Fruit fly (Drosophila melanogaster) whole organism, embryonic: ENCODE results near the gene CG9117.

Experiments used
- Awh ChIP-seq: fragments of 200-800 bp; sonication (Bioruptor generic); IDR thresholded peaks from 2 replicates; pipeline ENCODE4, ENCODE4 v1.3.6; 2022; ENCODE audit warnings: missing biosample characterization, missing genetic modification characterization
- Bgb ChIP-seq: fragments of 200-800 bp; sonication (Bioruptor generic); IDR thresholded peaks from 2 replicates; pipeline ENCODE4 v1.3.6; 2022; ENCODE audit warnings: missing biosample characterization, missing genetic modification characterization; ENCODE audit not compliant: partially characterized antibody
- CG10979 ChIP-seq: fragments of 200-800 bp; sonication (Bioruptor generic); optimal IDR thresholded peaks from 2 replicates; lab custom pipeline; 2018; ENCODE audit warnings: missing biosample characterization, mild to moderate bottlenecking, missing genetic modification characterization, moderate library complexity
- CG11696 ChIP-seq: fragments of 200-800 bp; sonication (Bioruptor generic); IDR thresholded peaks from 2 replicates; pipeline ENCODE4 v1.3.6; 2022; ENCODE audit warnings: missing biosample characterization, missing genetic modification characterization
- CG12391 ChIP-seq: fragments of 200-800 bp; sonication (Bioruptor generic); optimal IDR thresholded peaks from 3 replicates; lab custom pipeline; 2018; ENCODE audit warnings: missing biosample characterization, mild to moderate bottlenecking, missing genetic modification characterization, moderate library complexity
- CG13287 ChIP-seq: fragments of 200-800 bp; sonication (Bioruptor generic); IDR thresholded peaks from 2 replicates; pipeline ENCODE4 v1.3.6; 2022; ENCODE audit warnings: missing biosample characterization, missing genetic modification characterization; ENCODE audit not compliant: partially characterized antibody
- CG14014 ChIP-seq: fragments of 200-800 bp; sonication (Bioruptor generic); IDR thresholded peaks from 2 replicates; pipeline ENCODE4 v1.3.6; 2022; ENCODE audit warnings: missing biosample characterization, missing genetic modification characterization
- CG14710 ChIP-seq: fragments of 200-800 bp; sonication (Bioruptor generic); optimal IDR thresholded peaks from 3 replicates; lab custom pipeline; 2019; ENCODE audit warnings: missing biosample characterization, mild to moderate bottlenecking, missing genetic modification characterization, moderate library complexity
- CG15011 ChIP-seq: fragments of 200-800 bp; sonication (Bioruptor generic); optimal IDR thresholded peaks from 3 replicates; lab custom pipeline; 2018; ENCODE audit warnings: missing biosample characterization, mild to moderate bottlenecking, missing genetic modification characterization
- CG16813 ChIP-seq: fragments of 200-800 bp; sonication (Bioruptor generic); IDR thresholded peaks from 3 replicates; pipeline ENCODE4 v1.3.6; 2022; ENCODE audit warnings: missing biosample characterization, missing genetic modification characterization; ENCODE audit not compliant: partially characterized antibody
- CG17361 ChIP-seq: fragments of 200-800 bp; sonication (Bioruptor generic); IDR thresholded peaks from 3 replicates; pipeline ENCODE4 v1.3.6; 2022; ENCODE audit warnings: missing biosample characterization, missing genetic modification characterization
- CG2116 ChIP-seq: fragments of 200-800 bp; sonication (Bioruptor generic); optimal IDR thresholded peaks from 3 replicates; lab custom pipeline; 2018; ENCODE audit warnings: missing biosample characterization, mild to moderate bottlenecking, missing genetic modification characterization
- CG2129 ChIP-seq: fragments of 200-800 bp; sonication (Bioruptor generic); IDR thresholded peaks from 2 replicates; pipeline ENCODE4 v1.3.6; 2022; ENCODE audit warnings: missing biosample characterization, missing genetic modification characterization; ENCODE audit not compliant: partially characterized antibody
- CG3065 ChIP-seq: fragments of 200-800 bp; sonication (Bioruptor generic); optimal IDR thresholded peaks from 2 replicates; lab custom pipeline; 2016; ENCODE audit warnings: missing biosample characterization, missing genetic modification characterization
- CG3995 ChIP-seq: fragments of 200-800 bp; sonication (Bioruptor generic); optimal IDR thresholded peaks from 3 replicates; lab custom pipeline; 2016; ENCODE audit warnings: missing biosample characterization, missing genetic modification characterization
- CG5953 ChIP-seq: fragments of 200-800 bp; sonication (Bioruptor generic); IDR thresholded peaks from 2 replicates; pipeline ENCODE4 v1.3.6; 2022; ENCODE audit warnings: missing biosample characterization, missing genetic modification characterization
- CG6689 ChIP-seq: fragments of 200-800 bp; sonication (Bioruptor generic); IDR thresholded peaks from 2 replicates; pipeline ENCODE4 v1.3.6; 2022; ENCODE audit warnings: missing biosample characterization, missing genetic modification characterization
- CG6854 ChIP-seq: fragments of 200-800 bp; sonication (Bioruptor generic); optimal IDR thresholded peaks from 3 replicates; lab custom pipeline; 2017; ENCODE audit warnings: missing biosample characterization, mild to moderate bottlenecking, missing genetic modification characterization
- CG7963 ChIP-seq: fragments of 200-800 bp; sonication (Bioruptor generic); IDR thresholded peaks from 3 replicates; pipeline ENCODE4 v1.3.6; 2022; ENCODE audit warnings: missing biosample characterization, missing genetic modification characterization; ENCODE audit not compliant: partially characterized antibody
- CG8089 ChIP-seq: fragments of 200-800 bp; sonication (Bioruptor generic); optimal IDR thresholded peaks from 3 replicates; lab custom pipeline; 2016; ENCODE audit warnings: missing biosample characterization, missing genetic modification characterization
- CG9797 ChIP-seq: fragments of 200-800 bp; sonication (Bioruptor generic); optimal IDR thresholded peaks from 3 replicates; lab custom pipeline; 2018; ENCODE audit warnings: missing biosample characterization, mild to moderate bottlenecking, missing genetic modification characterization
- Doc3 ChIP-seq: fragments of 200-800 bp; sonication (Bioruptor generic); IDR thresholded peaks from 3 replicates; pipeline ENCODE4 v1.3.6; 2022; ENCODE audit warnings: missing biosample characterization, missing genetic modification characterization; ENCODE audit not compliant: partially characterized antibody
- HHEX ChIP-seq: fragments of 200-800 bp; sonication (Bioruptor generic); optimal IDR thresholded peaks from 3 replicates; lab custom pipeline; 2017; ENCODE audit warnings: missing biosample characterization, mild to moderate bottlenecking, missing genetic modification characterization, missing genetic modification reagents
- MBD-R2 ChIP-seq: fragments of 200-800 bp; sonication (Bioruptor generic); IDR thresholded peaks from 2 replicates; pipeline ENCODE4 v1.3.6; 2022; ENCODE audit warnings: missing biosample characterization, missing genetic modification characterization
- Mrtf ChIP-seq: fragments of 200-800 bp; sonication (Bioruptor generic); IDR thresholded peaks from 3 replicates; pipeline ENCODE4 v1.3.6; 2022; ENCODE audit warnings: missing biosample characterization, missing genetic modification characterization
- Myb ChIP-seq: fragments of 200-800 bp; sonication (Bioruptor generic); optimal IDR thresholded peaks from 2 replicates; lab custom pipeline; 2016; ENCODE audit warnings: missing biosample characterization, missing genetic modification characterization
- PHDP ChIP-seq: fragments of 200-800 bp; sonication (Bioruptor generic); optimal IDR thresholded peaks from 3 replicates; lab custom pipeline; 2018; ENCODE audit warnings: missing biosample characterization, mild to moderate bottlenecking, missing genetic modification characterization, moderate library complexity
- Sry-δ ChIP-seq: fragments of 200-800 bp; sonication (Bioruptor generic); optimal IDR thresholded peaks from 2 replicates; lab custom pipeline; 2016; ENCODE audit warnings: missing biosample characterization, missing genetic modification characterization
- bcd ChIP-seq: fragments of 200-800 bp; sonication (Bioruptor generic); optimal IDR thresholded peaks from 2 replicates; lab custom pipeline; 2017; ENCODE audit warnings: missing biosample characterization, mild to moderate bottlenecking, missing genetic modification characterization
- br ChIP-seq: fragments of >200 bp; optimal IDR thresholded peaks from 2 replicates; lab custom pipeline; 2017
- btn ChIP-seq: fragments of 200-800 bp; sonication (Bioruptor generic); optimal IDR thresholded peaks from 2 replicates; lab custom pipeline; 2016; ENCODE audit warnings: missing biosample characterization, missing genetic modification characterization
- cas ChIP-seq: fragments of 200-800 bp; sonication (Bioruptor generic); IDR thresholded peaks from 2 replicates; pipeline ENCODE4 v1.3.6; 2022; ENCODE audit warnings: missing biosample characterization, missing genetic modification characterization
- chinmo ChIP-seq: fragments of 200-800 bp; sonication (Bioruptor generic); IDR thresholded peaks from 4 replicates; pipeline ENCODE4 v1.3.6; 2022; ENCODE audit warnings: missing biosample characterization, missing genetic modification characterization; ENCODE audit not compliant: partially characterized antibody
- dm ChIP-seq: fragments of 200-800 bp; sonication (Bioruptor generic); optimal IDR thresholded peaks from 3 replicates; lab custom pipeline; 2016; ENCODE audit warnings: missing biosample characterization, missing genetic modification characterization
- dysf ChIP-seq: fragments of 200-800 bp; sonication (Bioruptor generic); IDR thresholded peaks from 3 replicates; pipeline ENCODE4 v1.3.6; 2022; ENCODE audit warnings: missing biosample characterization, missing genetic modification characterization
- fd96Cb ChIP-seq: fragments of 200-800 bp; sonication (Bioruptor generic); optimal IDR thresholded peaks from 2 replicates; lab custom pipeline; 2018; ENCODE audit warnings: missing biosample characterization, mild to moderate bottlenecking, missing genetic modification characterization, moderate library complexity
- h ChIP-seq: fragments of >200 bp; optimal IDR thresholded peaks from 2 replicates; lab custom pipeline; 2017
- hbn ChIP-seq: fragments of 200-800 bp; sonication (Bioruptor generic); IDR thresholded peaks from 2 replicates; pipeline ENCODE4 v1.3.6; 2022; ENCODE audit warnings: missing biosample characterization, missing genetic modification characterization; ENCODE audit not compliant: partially characterized antibody
- her ChIP-seq: fragments of 200-800 bp; sonication (Bioruptor generic); optimal IDR thresholded peaks from 2 replicates; lab custom pipeline; 2016; ENCODE audit warnings: missing biosample characterization, missing genetic modification characterization
- nerfin-2 ChIP-seq: fragments of 200-800 bp; sonication (Bioruptor generic); IDR thresholded peaks from 2 replicates; pipeline ENCODE4 v1.3.6; 2022; ENCODE audit warnings: missing biosample characterization, missing genetic modification characterization; ENCODE audit not compliant: partially characterized antibody
- nmo ChIP-seq: fragments of 200-800 bp; sonication (Bioruptor generic); optimal IDR thresholded peaks from 2 replicates; lab custom pipeline; 2018; ENCODE audit warnings: missing biosample characterization, mild to moderate bottlenecking, missing genetic modification characterization, moderate library complexity
- phol ChIP-seq: fragments of 200-800 bp; sonication (Bioruptor generic); optimal IDR thresholded peaks from 3 replicates; lab custom pipeline; 2018; ENCODE audit warnings: missing biosample characterization, mild to moderate bottlenecking, missing genetic modification characterization, moderate library complexity
- sens ChIP-seq: fragments of 200-800 bp; sonication (Bioruptor generic); peaks from one replicate; lab custom pipeline; 2016; ENCODE audit warnings: missing biosample characterization, missing genetic modification characterization
- sim ChIP-seq: fragments of 200-800 bp; sonication (Bioruptor generic); IDR thresholded peaks from 2 replicates; pipeline ENCODE4 v1.3.6; 2022; ENCODE audit warnings: missing biosample characterization, missing genetic modification characterization
- slbo ChIP-seq: fragments of 200-800 bp; sonication (Bioruptor generic); IDR thresholded peaks from 2 replicates; pipeline ENCODE4 v1.3.6; 2022; ENCODE audit warnings: missing biosample characterization, missing genetic modification characterization
- sna ChIP-seq: fragments of 200-800 bp; sonication (Bioruptor generic); IDR thresholded peaks from 2 replicates; pipeline ENCODE4 v1.3.6; 2022; ENCODE audit warnings: missing biosample characterization, missing genetic modification characterization; ENCODE audit not compliant: partially characterized antibody
- vvl ChIP-seq: fragments of 200-800 bp; sonication (Bioruptor generic); IDR thresholded peaks from 2 replicates; pipeline ENCODE4 v1.3.6; 2022; ENCODE audit warnings: missing biosample characterization, missing genetic modification characterization
- z ChIP-seq: fragments of 200-800 bp; sonication (Bioruptor generic); IDR thresholded peaks from 3 replicates; pipeline ENCODE4 v1.3.6; 2022; ENCODE audit warnings: missing biosample characterization, missing genetic modification characterization
- zen ChIP-seq: fragments of 200-800 bp; sonication (Bioruptor generic); optimal IDR thresholded peaks from 3 replicates; lab custom pipeline; 2018; ENCODE audit warnings: missing biosample characterization, mild to moderate bottlenecking, missing genetic modification characterization, moderate library complexity
- zen2 ChIP-seq: fragments of 200-800 bp; sonication (Bioruptor generic); IDR thresholded peaks from 3 replicates; pipeline ENCODE4 v1.3.6; 2022; ENCODE audit warnings: missing biosample characterization, missing genetic modification characterization; ENCODE audit not compliant: partially characterized antibody

The CG9117 gene

dm6 chr2L:6068544-6069251 is 31.0 kb upstream of the CG9117 start, which contains the start of the genes CG9150 and Pfdn1 (continued):
- peak; percentile 85 for TF ChIP-seq nerfin-2 (GFP tag; lab: Robert Waterston, UW)
- TF ChIP-seq CG17361, result no peak
- no peak for TF ChIP-seq z
- peak; percentile 12 for TF ChIP-seq nmo (GFP tag; lab: Kevin White, UChicago)
- TF ChIP-seq chinmo (GFP tag; lab: Robert Waterston, UW), result peak; percentile 78; the same call in 2 of the 4 replicates
- no peak for TF ChIP-seq br (lab: Kevin White, UChicago)
- peak; percentile 18 for TF ChIP-seq phol (tag; lab: Kevin White, UChicago)
- TF ChIP-seq CG6854 (GFP tag; lab: Kevin White, UChicago), result no peak
- peak; percentile 87 for TF ChIP-seq CG16813 (GFP tag; lab: Robert Waterston, UW)
- peak; percentile 88 for TF ChIP-seq CG2116 (GFP tag; lab: Kevin White, UChicago)
- no peak for TF ChIP-seq btn
- peak; percentile 68 for TF ChIP-seq Myb (GFP tag; lab: Kevin White, UChicago)
- no peak for TF ChIP-seq CG5953 (GFP tag; lab: Robert Waterston, UW)
- TF ChIP-seq CG10979 (tag; lab: Kevin White, UChicago), result no peak
- no peak for TF ChIP-seq h (lab: Kevin White, UChicago)
- no peak for TF ChIP-seq dysf
- TF ChIP-seq bcd, result no peak
- no peak for TF ChIP-seq sim (GFP tag; lab: Robert Waterston, UW)
- TF ChIP-seq slbo, result no peak
- TF ChIP-seq zen2 (GFP tag; lab: Robert Waterston, UW), result peak; percentile 80
- TF ChIP-seq CG13287 (GFP tag; lab: Robert Waterston, UW), result peak; percentile 93
- peak; percentile 90 for TF ChIP-seq hbn (GFP tag; lab: Robert Waterston, UW)
- peak; percentile 12 for TF ChIP-seq CG9797 (GFP tag; lab: Kevin White, UChicago)
- no peak for TF ChIP-seq CG6689 (GFP tag; lab: Robert Waterston, UW)
- no peak for TF ChIP-seq CG8089 (GFP tag; lab: Kevin White, UChicago)
- TF ChIP-seq CG3065 (GFP tag; lab: Kevin White, UChicago), result no peak
- TF ChIP-seq CG14710 (tag; lab: Kevin White, UChicago), result peak; percentile 45
- TF ChIP-seq cas, result no peak
- peak; percentile 94 for TF ChIP-seq Bgb
- TF ChIP-seq fd96Cb (tag; lab: Kevin White, UChicago), result no peak
- peak; percentile 71 for TF ChIP-seq sens (GFP tag; lab: Kevin White, UChicago)
- peak; percentile 80 for TF ChIP-seq CG2129 (GFP tag; lab: Robert Waterston, UW)
- peak; percentile 62; the same call in 2 of the 3 replicates for TF ChIP-seq CG7963 (GFP tag; lab: Robert Waterston, UW)
- TF ChIP-seq her (GFP tag; lab: Kevin White, UChicago), result peak; percentile 2
- peak; percentile 50 for TF ChIP-seq dm
- TF ChIP-seq vvl (GFP tag; lab: Robert Waterston, UW), result peak; percentile 87
- TF ChIP-seq CG14014 (GFP tag; lab: Robert Waterston, UW), result no peak
- no peak for TF ChIP-seq Awh (GFP tag; lab: Robert Waterston, UW)
- TF ChIP-seq Sry-δ (GFP tag; lab: Kevin White, UChicago), result peak; percentile 95
- no peak for TF ChIP-seq zen (tag; lab: Kevin White, UChicago)
- TF ChIP-seq Mrtf (GFP tag; lab: Robert Waterston, UW), result no peak
- no peak for TF ChIP-seq HHEX (GFP tag; lab: Kevin White, UChicago)
- peak; percentile 79 for TF ChIP-seq sna (GFP tag; lab: Robert Waterston, UW)
- TF ChIP-seq CG3995 (GFP tag; lab: Kevin White, UChicago), result peak; percentile 90
- no peak for TF ChIP-seq CG15011 (GFP tag; lab: Kevin White, UChicago)
- peak; percentile 77 for TF ChIP-seq MBD-R2 (GFP tag; lab: Robert Waterston, UW)
- no peak for TF ChIP-seq CG12391 (tag; lab: Kevin White, UChicago)
- peak; percentile 85 for TF ChIP-seq Doc3 (GFP tag; lab: Robert Waterston, UW)
- no peak for TF ChIP-seq PHDP (tag; lab: Kevin White, UChicago)
- no peak for TF ChIP-seq CG11696 (GFP tag; lab: Robert Waterston, UW)
